Fruit fly (Drosophila melanogaster): ENCODE results near the gene CG44325.

DNA sequence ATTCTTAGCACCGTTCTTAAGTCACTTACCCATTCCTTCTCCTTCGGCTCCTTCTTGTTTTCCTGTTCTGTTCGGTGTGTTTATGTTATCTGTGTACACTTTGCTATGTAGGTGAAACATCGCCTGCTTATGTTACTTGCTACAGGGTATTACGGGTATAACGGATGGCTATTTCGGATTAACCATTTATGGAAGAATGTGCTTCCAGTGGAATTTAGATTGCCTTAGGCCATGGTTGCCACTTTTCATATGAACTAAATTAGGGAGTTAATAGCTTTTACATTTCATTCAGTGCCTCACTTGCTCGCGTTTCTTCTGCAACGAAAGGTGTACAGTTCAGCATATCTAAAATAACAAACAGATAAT lies 29.9 kb downstream of the CG44325 start:
- TF ChIP-seq CG32264 (GFP tag; optimal IDR thresholded peaks at IDR 0.05) (no peak), CrebA (GFP tag; optimal IDR thresholded peaks at IDR 0.05; ENCODE audit: borderline replicate concordance) (no peak), Jra (GFP tag; optimal IDR thresholded peaks at IDR 0.05) (no peak)
